Fruit fly (Drosophila melanogaster) whole organism, wandering third instar larva: ENCODE data around the gene CG14377.

Source experiments
- Abd-B ChIP-seq: fragments of >200 bp; optimal IDR thresholded peaks from 2 replicates; lab custom pipeline; 2017; ENCODE audit warnings: missing biosample characterization, missing genetic modification characterization
- Vsx2 ChIP-seq: fragments of 200-300, 225-300 bp; sonication (Bioruptor generic); optimal IDR thresholded peaks from 2 replicates; lab custom pipeline; 2018; ENCODE audit warnings: missing biosample characterization, missing genetic modification characterization; ENCODE audit not compliant: partially characterized antibody
- psq ChIP-seq: fragments of 200-800 bp; sonication (Bioruptor generic); optimal IDR thresholded peaks from 3 replicates; lab custom pipeline; 2017; ENCODE audit warnings: missing biosample characterization, mild to moderate bottlenecking, missing genetic modification characterization, moderate library complexity
- tai ChIP-seq: sonication (Bioruptor generic); optimal IDR thresholded peaks from 2 replicates; lab custom pipeline; 2016; ENCODE audit warnings: missing biosample characterization, missing genetic modification characterization

DNA sequence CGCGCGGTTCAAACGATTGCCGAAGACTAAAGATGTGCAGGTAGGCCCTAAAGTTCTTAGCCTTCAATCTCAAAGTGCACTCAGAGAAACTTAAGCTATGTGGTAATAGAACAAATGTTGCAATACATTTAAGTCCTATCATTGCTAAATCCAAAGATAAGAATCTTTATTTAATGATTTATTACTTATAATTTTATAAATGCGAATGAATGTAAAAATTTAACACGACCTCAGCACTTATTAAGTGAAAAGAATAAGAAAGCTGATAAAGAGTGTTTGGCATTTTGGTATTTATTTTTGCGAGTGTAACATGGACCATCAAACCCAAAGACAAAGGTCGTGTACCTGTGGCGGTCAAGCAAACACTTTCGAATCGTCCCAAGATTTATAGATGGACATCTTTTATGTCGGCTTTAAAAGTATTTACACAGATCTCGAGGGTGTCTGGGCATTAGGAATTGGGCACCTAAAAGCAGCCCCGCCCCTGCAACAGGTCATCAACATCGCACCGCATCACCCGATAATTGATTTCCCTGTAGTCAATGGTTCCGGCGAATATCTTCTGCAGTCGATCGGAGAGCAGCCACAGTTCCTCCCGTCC, 7.3 kb downstream of the CG14377 start, which contains the start of gene yellow-e3:
- TF ChIP-seq Vsx2 (GFP tag; lab: Kevin White, UChicago) (no peak), tai (GFP tag; lab: Kevin White, UChicago) (no peak), Abd-B (GFP tag; lab: Kevin White, UChicago) (no peak), psq (no peak)
